Fruit fly (Drosophila melanogaster): ENCODE measurements around the gene CG7573.
A peak's percentile ranks its signal among the peaks of the same experiment; 100 is the strongest.

The CG7573 gene

DNA sequence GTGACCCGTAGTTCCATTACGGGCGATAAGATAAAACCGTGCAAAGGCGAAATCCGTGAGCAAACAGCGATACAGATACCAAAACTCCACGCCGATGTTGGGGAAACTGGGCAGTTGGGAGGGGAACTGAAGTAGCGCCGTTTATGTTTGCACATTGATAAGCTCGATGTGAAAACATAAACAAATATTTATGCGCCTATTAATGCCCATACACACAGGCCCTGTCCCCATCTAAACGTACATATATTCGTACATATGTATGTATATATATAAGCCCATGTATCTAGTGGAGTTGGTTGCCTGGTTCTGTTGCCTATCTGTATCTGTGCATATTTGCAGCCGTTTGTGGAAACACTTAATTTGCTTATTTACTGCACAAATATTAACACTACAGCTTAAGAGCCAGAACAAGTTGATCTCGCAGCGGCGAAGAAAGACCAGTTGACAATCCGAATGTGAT is 42.8 kb downstream of the CG7573 start (continued):
- TF ChIP-seq CG7987 (GFP tag; optimal IDR thresholded peaks at IDR 0.05) (peak; percentile 91), CG15514 (GFP tag; optimal IDR thresholded peaks at IDR 0.05) (peak; percentile 81), CG10366 (GFP tag; IDR thresholded peaks at IDR 0.05) (peak; percentile 13; the same call in 1 of the 2 replicates), repo (GFP tag; optimal IDR thresholded peaks at IDR 0.05) (peak; percentile 54), CG4617 (GFP tag; optimal IDR thresholded peaks at IDR 0.05; ENCODE audit: borderline replicate concordance) (peak; percentile 33), CG8290 (GFP tag; optimal IDR thresholded peaks at IDR 0.05) (peak; percentile 31), CG8290 (tag; optimal IDR thresholded peaks at IDR 0.05) (peak; percentile 79 to 88), gsb (GFP tag; IDR thresholded peaks at IDR 0.05) (peak; percentile 39; the same call in 1 of the 2 replicates), CG17568 (GFP tag; optimal IDR thresholded peaks at IDR 0.05) (peak; percentile 87), Rfx (GFP tag; IDR thresholded peaks at IDR 0.05) (peak; percentile 30; the same call in 1 of the 2 replicates), CG3847 (GFP tag; IDR thresholded peaks at IDR 0.05) (peak; percentile 23; the same call in 1 of the 2 replicates), CG4360 (GFP tag; IDR thresholded peaks at IDR 0.05) (0 out of 2 replicates have a peak, but pooled peaks have one; percentile 20), emc (GFP tag; optimal IDR thresholded peaks at IDR 0.05) (no peak), BEAF-32 (GFP tag; optimal IDR thresholded peaks at IDR 0.05) (no peak), dmrt11E (tag; optimal IDR thresholded peaks at IDR 0.05) (peak; percentile 81), ranshi (GFP tag; IDR thresholded peaks at IDR 0.05) (peak; percentile 34; the same call in 1 of the 2 replicates), odd (GFP tag; optimal IDR thresholded peaks at IDR 0.05) (peak; percentile 88), gcm2 (GFP tag; optimal IDR thresholded peaks at IDR 0.05) (peak; percentile 58), Antp (GFP tag; optimal IDR thresholded peaks at IDR 0.05) (no peak), CG34224 (GFP tag; IDR thresholded peaks at IDR 0.05; ENCODE audit: partially characterized antibody) (no peak), sisA (GFP tag; IDR thresholded peaks at IDR 0.05) (no peak), Hr78 (GFP tag; optimal IDR thresholded peaks at IDR 0.05) (peak in 1 of 2 experiments; percentile 74), usp (GFP tag; optimal IDR thresholded peaks at IDR 0.05) (no peak), gem (tag; optimal IDR thresholded peaks at IDR 0.05) (peak; percentile 79), slbo (GFP tag; IDR thresholded peaks at IDR 0.05) (peak; percentile 25; the same call in 1 of the 2 replicates), Meics (GFP tag; optimal IDR thresholded peaks at IDR 0.05) (peak; percentile 76), Mad (GFP tag; optimal IDR thresholded peaks at IDR 0.05) (peak; percentile 23), yki (optimal IDR thresholded peaks at IDR 0.05) (no peak), unc-4 (GFP tag; IDR thresholded peaks at IDR 0.05; ENCODE audit: partially characterized antibody) (no peak), CG7963 (GFP tag; IDR thresholded peaks at IDR 0.05; ENCODE audit: partially characterized antibody) (no peak), zf30C (GFP tag; optimal IDR thresholded peaks at IDR 0.05) (no peak), CG12659 (GFP tag; optimal IDR thresholded peaks at IDR 0.05) (peak; percentile 72), danr (GFP tag; IDR thresholded peaks at IDR 0.05) (0 out of 2 replicates have a peak, but pooled peaks have one; percentile 43), disco-r (GFP tag; optimal IDR thresholded peaks at IDR 0.05) (peak; percentile 46), sqz (GFP tag; optimal IDR thresholded peaks at IDR 0.05) (peak; percentile 63), CG6175 (GFP tag; IDR thresholded peaks at IDR 0.05) (no peak), CG14667 (GFP tag; IDR thresholded peaks at IDR 0.05) (no peak), z (GFP tag; IDR thresholded peaks at IDR 0.05) (no peak), Bteb2 (GFP tag; optimal IDR thresholded peaks at IDR 0.05) (peak; percentile 41), ewg (GFP tag; optimal IDR thresholded peaks at IDR 0.05) (peak; percentile 37), cad (GFP tag; optimal IDR thresholded peaks at IDR 0.05) (no peak), Atf-2 (GFP tag; optimal IDR thresholded peaks at IDR 0.05) (no peak), trem (tag; optimal IDR thresholded peaks at IDR 0.05) (peak; percentile 39), Ets97D (GFP tag; optimal IDR thresholded peaks at IDR 0.05) (peak; percentile 8), CG4820 (GFP tag; optimal IDR thresholded peaks at IDR 0.05) (peak; percentile 22), crol (GFP tag; IDR thresholded peaks at IDR 0.05) (peak; percentile 74), fd64A (GFP tag; optimal IDR thresholded peaks at IDR 0.05) (peak; percentile 88), Lpt (GFP tag; optimal IDR thresholded peaks at IDR 0.05) (no peak), pb (GFP tag; optimal IDR thresholded peaks at IDR 0.05) (peak; percentile 24), rib (GFP tag; IDR thresholded peaks at IDR 0.05) (no peak; the same call in 1 of the 2 replicates), caup (GFP tag; optimal IDR thresholded peaks at IDR 0.05; ENCODE audit: severe bottlenecking) (peak; percentile 82)

Measured in whole organism, embryonic.